Worm (Caenorhabditis elegans): Measurements from ENCODE around the gene cutl-23.
A peak's percentile ranks its signal among the peaks of the same experiment; 100 is the strongest.

cutl-23 gene

DNA sequence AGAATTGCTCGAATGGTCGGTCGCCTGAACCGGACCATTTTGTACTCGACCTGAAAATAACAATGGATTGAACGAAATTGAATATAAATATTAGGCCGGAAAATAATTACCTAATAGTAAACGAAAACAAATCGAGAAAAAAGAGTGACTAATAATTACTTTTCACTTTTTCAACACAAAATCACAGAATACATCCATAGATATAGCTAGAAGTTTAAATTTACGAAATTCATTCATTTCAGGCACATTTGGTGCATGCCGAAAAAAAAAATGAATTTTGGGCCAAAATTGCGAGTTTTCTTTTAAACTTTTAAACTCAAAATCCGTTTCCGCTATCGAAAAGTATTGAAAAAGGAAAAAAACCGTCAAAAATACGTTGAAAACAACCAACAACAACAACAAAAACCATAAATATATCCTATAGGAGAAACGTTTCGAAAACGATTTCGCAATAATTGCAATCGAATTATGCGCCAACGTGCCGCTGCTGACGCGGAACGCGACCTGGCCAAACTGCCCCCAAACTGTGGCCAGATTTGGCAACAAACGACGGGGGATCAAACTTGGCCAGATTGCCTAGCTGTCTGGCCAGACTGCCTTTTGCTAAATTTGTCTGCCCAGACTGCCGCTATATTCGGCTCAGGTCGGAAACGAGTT, 15.4 kb downstream of the cutl-23 start, which contains the start of gene Y37B11A.3:
Y37B11A.3 (minus strand) TSS at position 51 of the 657 bp plus-strand sequence.
- no peak for TF ChIP-seq elt-2 (tag; optimal IDR thresholded peaks at IDR 0.05)
- no peak for TF ChIP-seq ceh-14 (tag; optimal IDR thresholded peaks at IDR 0.05)
- TF ChIP-seq sdc-2 (tag; optimal IDR thresholded peaks at IDR 0.05) = no peak
- TF ChIP-seq pat-9 (tag; optimal IDR thresholded peaks at IDR 0.05) = no peak
- no peak for TF ChIP-seq ahr-1 (tag; optimal IDR thresholded peaks at IDR 0.05)
- peak; percentile 30 for TF ChIP-seq ceh-31 (tag; optimal IDR thresholded peaks at IDR 0.05)
- no peak for TF ChIP-seq elt-4 (tag; optimal IDR thresholded peaks at IDR 0.05)
- no peak for TF ChIP-seq madf-2 (tag; optimal IDR thresholded peaks at IDR 0.05)
- TF ChIP-seq ceh-45 (GFP tag; IDR thresholded peaks at IDR 0.05) = no peak
- TF ChIP-seq nfya-1 (tag; optimal IDR thresholded peaks at IDR 0.05) = peak; percentile 37
- no peak for TF ChIP-seq T23F11.4 (GFP tag; optimal IDR thresholded peaks at IDR 0.05)
- TF ChIP-seq nhr-232 (tag; optimal IDR thresholded peaks at IDR 0.05) = no peak
- TF ChIP-seq unc-55 (GFP tag; optimal IDR thresholded peaks at IDR 0.05) = peak; percentile 43
- no peak for TF ChIP-seq ceh-30 (tag; optimal IDR thresholded peaks at IDR 0.05)
- TF ChIP-seq fkh-6 (tag; optimal IDR thresholded peaks at IDR 0.05) = peak; percentile 23
- TF ChIP-seq C08G9.2 (tag; optimal IDR thresholded peaks at IDR 0.05) = no peak
- TF ChIP-seq gmeb-2 (tag; optimal IDR thresholded peaks at IDR 0.05) = no peak
- TF ChIP-seq pha-2 (tag; optimal IDR thresholded peaks at IDR 0.05) = no peak
- no peak for TF ChIP-seq hlh-6 (tag; optimal IDR thresholded peaks at IDR 0.05)
- no peak for TF ChIP-seq sox-4 (tag; optimal IDR thresholded peaks at IDR 0.05)
- no peak for TF ChIP-seq unc-3 (GFP tag; conservative IDR thresholded peaks at IDR 0.05)
- TF ChIP-seq unc-3 (tag; optimal IDR thresholded peaks at IDR 0.05) = no peak
- peak; percentile 69 for TF ChIP-seq ref-2 (tag; optimal IDR thresholded peaks at IDR 0.05)
- no peak for TF ChIP-seq nhr-11 (tag; optimal IDR thresholded peaks at IDR 0.05)
- no peak for TF ChIP-seq dve-1 (tag; optimal IDR thresholded peaks at IDR 0.05)

DNA sequence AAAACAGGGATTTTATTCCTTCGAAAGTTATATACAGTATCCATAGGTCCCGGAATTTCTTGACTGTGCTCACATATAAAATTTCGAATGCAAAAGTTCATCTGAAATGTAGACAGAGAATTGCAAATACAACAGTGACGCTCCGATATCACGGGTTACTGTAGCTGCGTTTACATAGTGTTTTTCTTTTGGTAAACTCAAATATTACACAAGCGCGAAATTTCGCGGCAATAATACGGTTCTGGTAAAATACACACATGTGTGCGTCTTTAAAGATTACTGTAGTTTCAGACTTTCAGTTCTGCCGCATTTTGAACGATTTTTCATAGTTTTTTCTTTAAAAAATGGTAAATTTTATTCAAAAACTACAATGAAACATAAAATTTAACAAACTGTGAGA, 20.6 kb downstream of the cutl-23 start, which contains the start of gene rev-3:
rev-3 (minus strand) TSS at position 101 of the 400 bp plus-strand sequence.
- TF ChIP-seq hlh-8 (tag; optimal IDR thresholded peaks at IDR 0.05) = no peak
- TF ChIP-seq F13H6.1 (tag; optimal IDR thresholded peaks at IDR 0.05) = no peak
- no peak for TF ChIP-seq ceh-24 (tag; optimal IDR thresholded peaks at IDR 0.05)
- no peak for TF ChIP-seq gmeb-2 (tag; optimal IDR thresholded peaks at IDR 0.05)
- TF ChIP-seq C38D4.7 (GFP tag; optimal IDR thresholded peaks at IDR 0.05) = no peak
- TF ChIP-seq npax-4 (tag; optimal IDR thresholded peaks at IDR 0.05) = no peak
- no peak for TF ChIP-seq madf-2 (tag; optimal IDR thresholded peaks at IDR 0.05)
- TF ChIP-seq pros-1 (tag; optimal IDR thresholded peaks at IDR 0.05) = no peak
- no peak for TF ChIP-seq pqm-1 (tag; optimal IDR thresholded peaks at IDR 0.05)
- TF ChIP-seq T23F11.4 (GFP tag; optimal IDR thresholded peaks at IDR 0.05) = no peak
- TF ChIP-seq che-1 (tag; optimal IDR thresholded peaks at IDR 0.05) = no peak
- no peak for TF ChIP-seq lin-11 (tag; optimal IDR thresholded peaks at IDR 0.05)
- TF ChIP-seq ahr-1 (tag; optimal IDR thresholded peaks at IDR 0.05) = no peak
- TF ChIP-seq fkh-6 (tag; optimal IDR thresholded peaks at IDR 0.05) = no peak
- no peak for TF ChIP-seq mec-3 (tag; optimal IDR thresholded peaks at IDR 0.05; ENCODE audit: borderline replicate concordance)
- TF ChIP-seq ceh-31 (tag; optimal IDR thresholded peaks at IDR 0.05) = no peak
- TF ChIP-seq sox-4 (tag; optimal IDR thresholded peaks at IDR 0.05) = no peak
- TF ChIP-seq K02D7.2 (tag; optimal IDR thresholded peaks at IDR 0.05) = no peak

DNA sequence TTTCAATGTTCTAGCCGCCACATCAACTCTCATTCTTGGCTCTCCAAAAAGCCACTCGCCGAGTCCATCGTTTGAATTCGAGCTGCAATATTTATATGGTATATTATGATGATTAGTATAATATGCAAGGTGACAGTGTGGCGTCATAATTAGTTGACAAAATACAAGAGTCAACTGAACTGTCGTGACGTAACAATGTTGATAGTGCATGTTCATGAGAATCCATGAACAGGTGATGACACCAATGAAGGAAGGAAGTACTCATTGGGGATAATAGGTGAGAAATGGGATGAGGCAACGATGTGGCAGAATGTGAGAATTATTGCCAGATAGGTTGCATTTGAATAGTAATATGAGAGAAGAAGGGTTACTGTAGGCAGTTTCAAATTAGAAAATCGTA, 25.0 kb downstream of the cutl-23 start:
- TF ChIP-seq ceh-18 (tag; optimal IDR thresholded peaks at IDR 0.05) (no peak), unc-42 (tag; optimal IDR thresholded peaks at IDR 0.05) (no peak), hlh-15 (tag; optimal IDR thresholded peaks at IDR 0.05) (no peak), T23F11.4 (GFP tag; optimal IDR thresholded peaks at IDR 0.05) (no peak), tbx-2 (tag; optimal IDR thresholded peaks at IDR 0.05) (no peak), F13H6.1 (tag; optimal IDR thresholded peaks at IDR 0.05) (no peak), fkh-10 (GFP tag; optimal IDR thresholded peaks at IDR 0.05) (no peak), lim-6 (tag; optimal IDR thresholded peaks at IDR 0.05) (no peak), ets-4 (tag; optimal IDR thresholded peaks at IDR 0.05) (no peak), dmd-4 (tag; optimal IDR thresholded peaks at IDR 0.05; ENCODE audit: borderline replicate concordance) (no peak), unc-55 (GFP tag; optimal IDR thresholded peaks at IDR 0.05) (no peak), zip-5 (tag; optimal IDR thresholded peaks at IDR 0.05) (no peak), ceh-31 (tag; optimal IDR thresholded peaks at IDR 0.05) (no peak), nfya-1 (tag; optimal IDR thresholded peaks at IDR 0.05) (no peak), pros-1 (tag; optimal IDR thresholded peaks at IDR 0.05) (no peak)

Measured in whole organism, late embryonic.